Fruit fly (Drosophila melanogaster) whole organism, prepupa: ENCODE results near the gene RpS19a.

Experiments
- Blimp-1 ChIP-seq: fragments of 200-800 bp; sonication (Bioruptor generic); optimal IDR thresholded peaks from 3 replicates; lab custom pipeline; 2017; ENCODE audit warnings: missing biosample characterization, missing genetic modification characterization, mild to moderate bottlenecking, moderate library complexity, missing genetic modification reagents
- CG10631 ChIP-seq: fragments of 200-800 bp; sonication (Bioruptor generic); optimal IDR thresholded peaks from 2 replicates; lab custom pipeline; 2016; ENCODE audit warnings: missing biosample characterization, missing genetic modification characterization
- CG10669 ChIP-seq: fragments of 200-800 bp; sonication (Bioruptor generic); optimal IDR thresholded peaks from 3 replicates; lab custom pipeline; 2018; ENCODE audit warnings: missing biosample characterization, mild to moderate bottlenecking, missing genetic modification characterization, moderate library complexity
- CG11762 ChIP-seq: fragments of 200-800 bp; sonication (Bioruptor generic); optimal IDR thresholded peaks from 3 replicates; lab custom pipeline; 2016; ENCODE audit warnings: missing biosample characterization, missing genetic modification characterization; ENCODE audit not compliant: insufficient read depth
- CG11902 ChIP-seq: fragments of 200-800 bp; sonication (Bioruptor generic); optimal IDR thresholded peaks from 3 replicates; lab custom pipeline; 2016; ENCODE audit warnings: missing biosample characterization, missing genetic modification characterization
- CG15336 ChIP-seq: fragments of 200-800 bp; sonication (Bioruptor generic); IDR thresholded peaks from 2 replicates; pipeline ENCODE4 v1.3.6; 2022; ENCODE audit warnings: missing biosample characterization, missing genetic modification characterization
- CG16779 ChIP-seq: fragments of 200-800 bp; sonication (Bioruptor generic); optimal IDR thresholded peaks from 3 replicates; lab custom pipeline; 2017; ENCODE audit warnings: missing biosample characterization, mild to moderate bottlenecking, missing genetic modification characterization
- CG3032 ChIP-seq: fragments of 200-800 bp; optimal IDR thresholded peaks from 2 replicates; lab custom pipeline; 2019; ENCODE audit warnings: missing biosample characterization, mild to moderate bottlenecking, missing genetic modification characterization, moderate library complexity
- CG31627 ChIP-seq: fragments of 200-800 bp; sonication (Bioruptor generic); optimal IDR thresholded peaks from 3 replicates; lab custom pipeline; 2016; ENCODE audit warnings: missing biosample characterization, missing genetic modification characterization
- CG32006 ChIP-seq: fragments of 200-800 bp; sonication (Bioruptor generic); optimal IDR thresholded peaks from 3 replicates; lab custom pipeline; 2017; ENCODE audit warnings: missing biosample characterization, mild to moderate bottlenecking, missing genetic modification characterization
- CG4318 ChIP-seq: fragments of 200-800 bp; sonication (Bioruptor generic); optimal IDR thresholded peaks from 3 replicates; lab custom pipeline; 2017; ENCODE audit warnings: missing biosample characterization, mild to moderate bottlenecking, missing genetic modification characterization
- CG6163 ChIP-seq: fragments of 200-800 bp; sonication (Bioruptor generic); IDR thresholded peaks from 3 replicates; pipeline ENCODE4 v1.3.6; 2022; ENCODE audit warnings: missing biosample characterization, missing genetic modification characterization
- CG6276 ChIP-seq: fragments of 200-800 bp; sonication (Bioruptor generic); optimal IDR thresholded peaks from 2 replicates; lab custom pipeline; 2017; ENCODE audit warnings: missing biosample characterization, mild to moderate bottlenecking, missing genetic modification characterization
- CG6792 ChIP-seq: fragments of 200-800 bp; sonication (Bioruptor generic); optimal IDR thresholded peaks from 3 replicates; lab custom pipeline; 2016; ENCODE audit warnings: missing biosample characterization, missing genetic modification characterization
- CG6808 ChIP-seq: fragments of 200-800 bp; sonication (Bioruptor generic); optimal IDR thresholded peaks from 3 replicates; lab custom pipeline; 2017; ENCODE audit warnings: missing biosample characterization, missing genetic modification characterization, mild to moderate bottlenecking, moderate library complexity, missing genetic modification reagents
- CG6854 ChIP-seq: fragments of 200-800 bp; sonication (Bioruptor generic); optimal IDR thresholded peaks from 2 replicates; lab custom pipeline; 2017; ENCODE audit warnings: missing biosample characterization, mild to moderate bottlenecking, missing genetic modification characterization
- CG7368 ChIP-seq: fragments of 200-800 bp; sonication (Bioruptor generic); optimal IDR thresholded peaks from 3 replicates; lab custom pipeline; 2016; ENCODE audit warnings: missing biosample characterization, missing genetic modification characterization
- CG8119 ChIP-seq: fragments of 200-800 bp; sonication (Bioruptor generic); IDR thresholded peaks from 3 replicates; pipeline ENCODE4 v1.3.6; 2022; ENCODE audit warnings: missing biosample characterization, missing genetic modification characterization
- CG8319 ChIP-seq: fragments of 200-800 bp; sonication (Bioruptor generic); optimal IDR thresholded peaks from 3 replicates; lab custom pipeline; 2016; ENCODE audit warnings: missing biosample characterization, missing genetic modification characterization
- CG8632 ChIP-seq: fragments of 200-800 bp; sonication (Bioruptor generic); optimal IDR thresholded peaks from 3 replicates; lab custom pipeline; 2016; ENCODE audit warnings: missing biosample characterization, missing genetic modification characterization
- CG9139 ChIP-seq: fragments of 200-800 bp; sonication (Bioruptor generic); optimal IDR thresholded peaks from 3 replicates; lab custom pipeline; 2017; ENCODE audit warnings: missing biosample characterization, mild to moderate bottlenecking, missing genetic modification characterization
- Eip78C ChIP-seq: fragments of 200-800 bp; sonication (Bioruptor generic); peaks from one replicate; lab custom pipeline; 2016; ENCODE audit warnings: missing biosample characterization, missing genetic modification characterization
- Ets21C ChIP-seq: fragments of 200-800 bp; sonication (Bioruptor generic); optimal IDR thresholded peaks from 3 replicates; lab custom pipeline; 2016; ENCODE audit warnings: missing biosample characterization, missing genetic modification characterization
- Ets96B ChIP-seq: fragments of 200-800 bp; optimal IDR thresholded peaks from 2 replicates; lab custom pipeline; 2019; ENCODE audit warnings: missing biosample characterization, mild to moderate bottlenecking, missing genetic modification characterization, moderate library complexity
- Hr38 ChIP-seq: sonication (Bioruptor generic); optimal IDR thresholded peaks from 2 replicates; lab custom pipeline; 2016; ENCODE audit warnings: missing biosample characterization, missing genetic modification characterization
- Hr39 ChIP-seq: fragments of 200-800 bp; sonication (Bioruptor generic); optimal IDR thresholded peaks from 2 replicates; lab custom pipeline; 2016; ENCODE audit warnings: missing biosample characterization, missing genetic modification characterization
- Hr4 ChIP-seq: fragments of 200-800 bp; sonication (Bioruptor generic); optimal IDR thresholded peaks from 3 replicates; lab custom pipeline; 2016; ENCODE audit warnings: missing biosample characterization, missing genetic modification characterization
- Lpt ChIP-seq: fragments of 200-800 bp; sonication (Bioruptor generic); optimal IDR thresholded peaks from 3 replicates; lab custom pipeline; 2016; ENCODE audit warnings: missing biosample characterization, missing genetic modification characterization
- OdsH ChIP-seq: fragments of 200-800 bp; sonication (Bioruptor generic); optimal IDR thresholded peaks from 3 replicates; lab custom pipeline; 2016; ENCODE audit warnings: missing biosample characterization, missing genetic modification characterization
- Sox102F ChIP-seq: fragments of 200-800 bp; sonication (Bioruptor generic); optimal IDR thresholded peaks from 2 replicates; lab custom pipeline; 2016; ENCODE audit warnings: missing biosample characterization, mild to moderate bottlenecking, missing genetic modification characterization
- Sox15 ChIP-seq: fragments of 200-800 bp; sonication (Bioruptor generic); optimal IDR thresholded peaks from 3 replicates; lab custom pipeline; 2016; ENCODE audit warnings: missing biosample characterization, missing genetic modification characterization
- achi ChIP-seq: fragments of 200-800 bp; sonication (Bioruptor generic); optimal IDR thresholded peaks from 3 replicates; lab custom pipeline; 2016; ENCODE audit warnings: missing biosample characterization, missing genetic modification characterization
- acj6 ChIP-seq: fragments of 200-800 bp; sonication (Bioruptor generic); optimal IDR thresholded peaks from 3 replicates; lab custom pipeline; 2016; ENCODE audit warnings: missing biosample characterization, missing genetic modification characterization
- cyc ChIP-seq: fragments of 200-800 bp; sonication (Bioruptor generic); optimal IDR thresholded peaks from 3 replicates; lab custom pipeline; 2016; ENCODE audit warnings: missing biosample characterization, missing genetic modification characterization
- dac ChIP-seq: fragments of 200-800 bp; sonication (Bioruptor generic); optimal IDR thresholded peaks from 2 replicates; lab custom pipeline; 2017; ENCODE audit warnings: missing biosample characterization, mild to moderate bottlenecking, missing genetic modification characterization
- dsx ChIP-seq: fragments of 200-800 bp; optimal IDR thresholded peaks from 3 replicates; lab custom pipeline; 2019; ENCODE audit warnings: missing biosample characterization, mild to moderate bottlenecking, missing genetic modification characterization, moderate library complexity; ENCODE audit not compliant: poor library complexity, severe bottlenecking
- eg ChIP-seq: fragments of 200-800 bp; sonication (Bioruptor generic); IDR thresholded peaks from 3 replicates; pipeline ENCODE4 v1.3.6; 2022; ENCODE audit warnings: missing biosample characterization, missing genetic modification characterization
- esn ChIP-seq: fragments of 200-800 bp; sonication (Bioruptor generic); optimal IDR thresholded peaks from 2 replicates; lab custom pipeline; 2016; ENCODE audit warnings: missing biosample characterization, mild to moderate bottlenecking, missing genetic modification characterization, moderate library complexity
- fd59A ChIP-seq: fragments of 200-800 bp; sonication (Bioruptor generic); optimal IDR thresholded peaks from 2 replicates; lab custom pipeline; 2017; ENCODE audit warnings: missing biosample characterization, mild to moderate bottlenecking, missing genetic modification characterization, missing genetic modification reagents
- fd85E ChIP-seq: fragments of 200-800 bp; sonication (Bioruptor generic); optimal IDR thresholded peaks from 3 replicates; lab custom pipeline; 2016; ENCODE audit warnings: missing biosample characterization, missing genetic modification characterization
- fkh ChIP-seq: fragments of 200-800 bp; sonication (Bioruptor generic); optimal IDR thresholded peaks from 3 replicates; lab custom pipeline; 2017; ENCODE audit warnings: missing biosample characterization, mild to moderate bottlenecking, missing genetic modification characterization, moderate library complexity
- lz ChIP-seq: fragments of 200-800 bp; sonication (Bioruptor generic); optimal IDR thresholded peaks from 3 replicates; lab custom pipeline; 2016; ENCODE audit warnings: missing biosample characterization, missing genetic modification characterization
- pdm3 ChIP-seq: fragments of 200-800 bp; sonication (Bioruptor generic); optimal IDR thresholded peaks from 3 replicates; lab custom pipeline; 2016; ENCODE audit warnings: missing biosample characterization, missing genetic modification characterization
- salr ChIP-seq, 2 experiments: fragments of 200-800 bp; sonication (Bioruptor generic); optimal IDR thresholded peaks; 3 replicates each; lab custom pipeline; 2016 to 2018; ENCODE audit warnings: missing biosample characterization in 2 of 2, missing genetic modification characterization in 2 of 2, mild to moderate bottlenecking in 1 of 2
- spab ChIP-seq: fragments of 200-800 bp; sonication (Bioruptor generic); optimal IDR thresholded peaks from 2 replicates; lab custom pipeline; 2017; ENCODE audit warnings: missing biosample characterization, mild to moderate bottlenecking, missing genetic modification characterization, missing genetic modification reagents
- ss ChIP-seq, 2 experiments: fragments of 200-800 bp; sonication (Bioruptor generic); optimal IDR thresholded peaks; 2 replicates in 1 of 2; 3 replicates in 1 of 2; lab custom pipeline; 2017 to 2018; ENCODE audit warnings: mild to moderate bottlenecking in 2 of 2, missing biosample characterization in 2 of 2, missing genetic modification characterization in 2 of 2, moderate library complexity in 1 of 2
- svp ChIP-seq: fragments of 200-800 bp; sonication (Bioruptor generic); peaks from one replicate; lab custom pipeline; 2016; ENCODE audit warnings: missing biosample characterization, missing genetic modification characterization
- topi ChIP-seq: fragments of 200-800 bp; sonication (Bioruptor generic); optimal IDR thresholded peaks from 3 replicates; lab custom pipeline; 2016; ENCODE audit warnings: missing biosample characterization, missing genetic modification characterization
- vri ChIP-seq: fragments of 200-800 bp; sonication (Bioruptor generic); optimal IDR thresholded peaks from 3 replicates; lab custom pipeline; 2016; ENCODE audit warnings: missing biosample characterization, mild to moderate bottlenecking, missing genetic modification characterization

RpS19a gene

dm6 chrX:16637594-16638485 is at the start of gene RpS19a:
TSS of gene RpS19a (plus strand) at chrX:16637894.
- TF ChIP-seq CG10669 (GFP tag; lab: Kevin White, UChicago) (peak; percentile 74), fd85E (GFP tag; lab: Kevin White, UChicago) (peak; percentile 58), CG6163 (GFP tag; lab: Robert Waterston, UW) (peak; percentile 83), Sox102F (GFP tag; lab: Kevin White, UChicago) (peak; percentile 79), ss (GFP tag; optimal IDR thresholded peaks at IDR 0.05; lab: Kevin White, UChicago) (peak; percentile 82 to 85), OdsH (peak; percentile 50), esn (GFP tag; lab: Kevin White, UChicago) (peak; percentile 79), Ets96B (tag; lab: Kevin White, UChicago) (peak; percentile 17), svp (GFP tag; lab: Kevin White, UChicago) (peak; percentile 77), CG6276 (GFP tag; lab: Kevin White, UChicago) (peak; percentile 43), fd59A (GFP tag; lab: Kevin White, UChicago) (peak; percentile 36), CG15336 (GFP tag; lab: Robert Waterston, UW) (0 out of 2 replicates have a peak, but pooled peaks have one; percentile 22), Sox15 (GFP tag; lab: Kevin White, UChicago) (no peak), CG8119 (GFP tag; lab: Robert Waterston, UW) (no peak), Ets21C (GFP tag; lab: Kevin White, UChicago) (peak; percentile 3), pdm3 (peak; percentile 58), cyc (GFP tag; lab: Kevin White, UChicago) (peak; percentile 50), spab (GFP tag; lab: Kevin White, UChicago) (peak; percentile 41), Eip78C (GFP tag; lab: Kevin White, UChicago) (peak; percentile 89), dac (GFP tag; lab: Kevin White, UChicago) (peak; percentile 43), salr (GFP tag; optimal IDR thresholded peaks at IDR 0.05; lab: Kevin White, UChicago) (peak; percentile 12 to 78), Lpt (GFP tag; lab: Kevin White, UChicago) (peak; percentile 11), CG31627 (peak; percentile 1), CG6854 (GFP tag; lab: Kevin White, UChicago) (peak; percentile 96), fkh (no peak), CG8632 (GFP tag; lab: Kevin White, UChicago) (peak; percentile 56), CG3032 (tag; lab: Kevin White, UChicago) (peak; percentile 14), CG9139 (peak; percentile 82), CG10631 (GFP tag; lab: Kevin White, UChicago) (peak; percentile 39), Hr39 (GFP tag; lab: Kevin White, UChicago) (peak; percentile 23), CG6808 (GFP tag; lab: Kevin White, UChicago) (peak; percentile 72), topi (GFP tag; lab: Kevin White, UChicago) (peak; percentile 69), CG32006 (GFP tag; lab: Kevin White, UChicago) (peak; percentile 32), CG11762 (peak; percentile 32), CG7368 (peak; percentile 73), CG8319 (GFP tag; lab: Kevin White, UChicago) (peak; percentile 42), eg (GFP tag; lab: Robert Waterston, UW) (peak; percentile 73), vri (GFP tag; lab: Kevin White, UChicago) (peak; percentile 62), Blimp-1 (peak; percentile 74), Hr38 (no peak), lz (GFP tag; lab: Kevin White, UChicago) (peak; percentile 71), CG4318 (GFP tag; lab: Kevin White, UChicago) (no peak), CG11902 (GFP tag; lab: Kevin White, UChicago) (no peak), acj6 (GFP tag; lab: Kevin White, UChicago) (peak; percentile 41), achi (GFP tag; lab: Kevin White, UChicago) (peak; percentile 56), CG6792 (no peak), dsx (GFP tag; lab: Kevin White, UChicago) (peak; percentile 48), CG16779 (tag; lab: Kevin White, UChicago) (peak; percentile 77), Hr4 (GFP tag; lab: Kevin White, UChicago) (peak; percentile 19)
